Worm (Caenorhabditis elegans) whole organism, young adult: ENCODE results near the gene mrps-35.

Source experiments
- B0019.2 ChIP-seq: fragments of 200-800 bp; sonication (Bioruptor generic); conservative IDR thresholded peaks from 2 replicates; pipeline ENCODE4 v1.3.6; 2022; ENCODE audit warnings: missing genetic modification reagents, missing genetic modification characterization, missing compliant biosample characterization
- B0261.1 ChIP-seq: sonication (generic microtip); optimal IDR thresholded peaks from 2 replicates; lab custom pipeline; 2016; ENCODE audit warnings: mild to moderate bottlenecking, missing genetic modification characterization, moderate library complexity, missing compliant biosample characterization
- B0336.3 ChIP-seq: fragments of 200-800 bp; sonication (Bioruptor generic); IDR thresholded peaks from 2 replicates; pipeline ENCODE4 v1.3.6; 2022; ENCODE audit warnings: missing genetic modification characterization, missing compliant biosample characterization
- F22D6.2 ChIP-seq: sonication (generic microtip); optimal IDR thresholded peaks from 2 replicates; lab custom pipeline; 2016; ENCODE audit warnings: mild to moderate bottlenecking, missing genetic modification characterization, missing compliant biosample characterization
- F23B12.7 ChIP-seq: sonication (generic microtip); optimal IDR thresholded peaks from 2 replicates; lab custom pipeline; 2017; ENCODE audit warnings: missing genetic modification characterization, mild to moderate bottlenecking, missing compliant biosample characterization, antibody characterized with exemption, moderate library complexity; ENCODE audit not compliant: insufficient read depth
- K12H6.12 ChIP-seq: fragments of 200-800 bp; sonication (Bioruptor generic); optimal IDR thresholded peaks from 2 replicates; lab custom pipeline; 2018; ENCODE audit warnings: mild to moderate bottlenecking, missing genetic modification characterization, missing compliant biosample characterization
- T07F8.4 ChIP-seq: sonication (generic microtip); optimal IDR thresholded peaks from 2 replicates; lab custom pipeline; 2016; ENCODE audit warnings: mild to moderate bottlenecking, missing genetic modification characterization, moderate library complexity, missing compliant biosample characterization
- Y67H2A.10 ChIP-seq: fragments of 200-800 bp; sonication (Bioruptor generic); conservative IDR thresholded peaks from 2 replicates; pipeline ENCODE4 v1.3.6; 2022; ENCODE audit warnings: missing genetic modification reagents, missing genetic modification characterization, missing compliant biosample characterization
- akir-1 ChIP-seq: fragments of 200-800 bp; sonication (Bioruptor generic); optimal IDR thresholded peaks from 2 replicates; lab custom pipeline; 2018; ENCODE audit warnings: mild to moderate bottlenecking, missing genetic modification characterization, moderate library complexity, missing compliant biosample characterization
- attf-3 ChIP-seq: fragments of 200-800 bp; sonication (Bioruptor generic); conservative IDR thresholded peaks from 2 replicates; pipeline ENCODE4 v1.3.6; 2022; ENCODE audit warnings: missing genetic modification reagents, missing genetic modification characterization, missing compliant biosample characterization
- attf-6 ChIP-seq: fragments of 200-800 bp; sonication (Bioruptor generic); IDR thresholded peaks from 2 replicates; pipeline ENCODE4 v1.3.6; 2022; ENCODE audit warnings: missing genetic modification reagents, missing genetic modification characterization, missing compliant biosample characterization
- bed-1 ChIP-seq: fragments of 200-800 bp; sonication (Bioruptor generic); IDR thresholded peaks from 2 replicates; pipeline ENCODE4 v1.3.6; 2022; ENCODE audit warnings: missing genetic modification reagents, missing genetic modification characterization, missing compliant biosample characterization
- cebp-1 ChIP-seq, 2 experiments: fragments of 200-800 bp in 1 of 2; sonication (Bioruptor generic) in 1 of 2; sonication (generic microtip) in 1 of 2; IDR thresholded peaks in 1 of 2; optimal IDR thresholded peaks in 1 of 2; 2 replicates each; pipeline versions ENCODE4 v1.3.6 to Lab custom; 2017 to 2022; ENCODE audit warnings: missing compliant biosample characterization in 2 of 2, missing genetic modification characterization in 2 of 2, mild to moderate bottlenecking in 1 of 2, missing genetic modification reagents in 1 of 2, moderate library complexity in 1 of 2
- ceh-58 ChIP-seq: fragments of 200-800 bp; sonication (Bioruptor generic); IDR thresholded peaks from 2 replicates; pipeline ENCODE4 v1.3.6; 2022; ENCODE audit warnings: missing genetic modification characterization, missing compliant biosample characterization
- dox-1 ChIP-seq: fragments of 200-800 bp; sonication (Bioruptor generic); IDR thresholded peaks from 2 replicates; pipeline ENCODE4 v1.3.6; 2022; ENCODE audit warnings: missing genetic modification reagents, missing genetic modification characterization, missing compliant biosample characterization
- dpff-1 ChIP-seq: sonication (generic microtip); optimal IDR thresholded peaks from 2 replicates; lab custom pipeline; 2017; ENCODE audit warnings: mild to moderate bottlenecking, missing genetic modification characterization, missing compliant biosample characterization
- efl-1 ChIP-seq: fragments of 150-350 bp; optimal IDR thresholded peaks from 2 replicates; lab custom pipeline; 2014; ENCODE audit warnings: missing biosample characterization, missing genetic modification reagents, missing genetic modification characterization
- egl-18 ChIP-seq: fragments of 200-800 bp; sonication (Bioruptor generic); IDR thresholded peaks from 2 replicates; pipeline ENCODE4 v1.3.6; 2022; ENCODE audit warnings: missing genetic modification reagents, missing genetic modification characterization, missing compliant biosample characterization
- ets-4 ChIP-seq: fragments of 200-800 bp; sonication (Bioruptor generic); optimal IDR thresholded peaks from 2 replicates; lab custom pipeline; 2018; ENCODE audit warnings: mild to moderate bottlenecking, missing genetic modification characterization, missing compliant biosample characterization
- fkh-3 ChIP-seq: sonication (generic microtip); optimal IDR thresholded peaks from 2 replicates; lab custom pipeline; 2016; ENCODE audit warnings: mild to moderate bottlenecking, missing genetic modification characterization, missing compliant biosample characterization
- him-1 ChIP-seq: sonication (generic microtip); optimal IDR thresholded peaks from 2 replicates; lab custom pipeline; 2016; ENCODE audit warnings: missing genotype, missing genetic modification reagents, missing genetic modification characterization, missing compliant biosample characterization
- hlh-12 ChIP-seq: sonication (generic microtip); optimal IDR thresholded peaks from 2 replicates; lab custom pipeline; 2016; ENCODE audit warnings: missing genetic modification characterization, missing compliant biosample characterization
- hrde-1 ChIP-seq: sonication (generic microtip); optimal IDR thresholded peaks from 2 replicates; lab custom pipeline; 2016; ENCODE audit warnings: missing genetic modification characterization, mild to moderate bottlenecking, missing compliant biosample characterization, moderate library complexity, missing genotype, missing genetic modification reagents, borderline replicate concordance
- lag-1 ChIP-seq: fragments of 200-800 bp; sonication (Bioruptor generic); IDR thresholded peaks from 2 replicates; pipeline ENCODE4 v1.3.6; 2022; ENCODE audit warnings: missing genetic modification reagents, missing genetic modification characterization, missing compliant biosample characterization
- let-607 ChIP-seq, 2 experiments: fragments of 200-800 bp in 1 of 2; sonication (Bioruptor generic) in 1 of 2; sonication (generic microtip) in 1 of 2; optimal IDR thresholded peaks; 2 replicates each; lab custom pipeline; 2016 to 2018; ENCODE audit warnings: mild to moderate bottlenecking in 2 of 2, missing compliant biosample characterization in 2 of 2, missing genetic modification characterization in 2 of 2, moderate library complexity in 2 of 2, missing genotype in 1 of 2
- lin-26 ChIP-seq: fragments of 200-800 bp; sonication (Bioruptor generic); IDR thresholded peaks from 2 replicates; pipeline ENCODE4 v1.3.6; 2022; ENCODE audit warnings: missing genetic modification reagents, missing genetic modification characterization, missing compliant biosample characterization
- lsl-1 ChIP-seq: fragments of 200-800 bp; sonication (Bioruptor generic); optimal IDR thresholded peaks from 2 replicates; lab custom pipeline; 2018; ENCODE audit warnings: mild to moderate bottlenecking, missing genetic modification characterization, moderate library complexity, missing compliant biosample characterization
- lsy-27 ChIP-seq: sonication (generic microtip); optimal IDR thresholded peaks from 2 replicates; lab custom pipeline; 2017; ENCODE audit warnings: missing genetic modification characterization, mild to moderate bottlenecking, missing compliant biosample characterization, antibody characterized with exemption, missing genotype, borderline replicate concordance; ENCODE audit not compliant: insufficient read depth
- madf-10 ChIP-seq: sonication (generic microtip); optimal IDR thresholded peaks from 2 replicates; lab custom pipeline; 2016; ENCODE audit warnings: mild to moderate bottlenecking, missing genetic modification characterization, missing compliant biosample characterization
- madf-3 ChIP-seq: fragments of 200-800 bp; sonication (Bioruptor generic); IDR thresholded peaks from 2 replicates; pipeline ENCODE4 v1.3.6; 2022; ENCODE audit warnings: missing genetic modification reagents, missing genetic modification characterization, missing compliant biosample characterization
- mcd-1 ChIP-seq: fragments of 200-800 bp; sonication (Bioruptor generic); IDR thresholded peaks from 2 replicates; pipeline ENCODE4 v1.3.6; 2022; ENCODE audit warnings: missing genetic modification reagents, missing genetic modification characterization, missing compliant biosample characterization
- nhr-120 ChIP-seq: fragments of 200-800 bp; sonication (Bioruptor generic); IDR thresholded peaks from 2 replicates; pipeline ENCODE4 v1.3.6; 2022; ENCODE audit warnings: missing genetic modification characterization, missing compliant biosample characterization
- nhr-80 ChIP-seq: sonication (generic microtip); optimal IDR thresholded peaks from 2 replicates; lab custom pipeline; 2016; ENCODE audit warnings: missing genetic modification characterization, missing compliant biosample characterization
- pbrm-1 ChIP-seq: fragments of 200-800 bp; sonication (Bioruptor generic); IDR thresholded peaks from 2 replicates; pipeline ENCODE4 v1.3.6; 2022; ENCODE audit warnings: missing genetic modification reagents, missing genetic modification characterization, missing compliant biosample characterization
- repo-1 ChIP-seq: sonication (generic microtip); optimal IDR thresholded peaks from 2 replicates; lab custom pipeline; 2017; ENCODE audit warnings: mild to moderate bottlenecking, missing genetic modification characterization, missing compliant biosample characterization
- sea-2 ChIP-seq: fragments of 200-800 bp; sonication (Bioruptor generic); IDR thresholded peaks from 2 replicates; pipeline ENCODE4 v1.3.6; 2022; ENCODE audit warnings: missing genetic modification characterization, missing compliant biosample characterization
- snpc-1.1 ChIP-seq: sonication (generic microtip); optimal IDR thresholded peaks from 2 replicates; lab custom pipeline; 2017; ENCODE audit warnings: missing genetic modification characterization, mild to moderate bottlenecking, missing compliant biosample characterization, antibody characterized with exemption, moderate library complexity, missing genotype, missing genetic modification reagents; ENCODE audit not compliant: insufficient read depth
- snpc-3.4 ChIP-seq: sonication (generic microtip); optimal IDR thresholded peaks from 2 replicates; lab custom pipeline; 2017; ENCODE audit warnings: missing genetic modification characterization, mild to moderate bottlenecking, missing compliant biosample characterization, antibody characterized with exemption, moderate library complexity, missing genotype, missing genetic modification reagents
- somi-1 ChIP-seq: fragments of 200-800 bp; sonication (Bioruptor generic); optimal IDR thresholded peaks from 2 replicates; lab custom pipeline; 2018; ENCODE audit warnings: mild to moderate bottlenecking, missing genetic modification characterization, missing compliant biosample characterization
- tbx-9 ChIP-seq: sonication (generic microtip); optimal IDR thresholded peaks from 2 replicates; lab custom pipeline; 2016; ENCODE audit warnings: borderline replicate concordance, missing genetic modification characterization, inconsistent platforms, missing compliant biosample characterization
- tlf-1 ChIP-seq: fragments of 200-800 bp; sonication (Bioruptor generic); optimal IDR thresholded peaks from 2 replicates; lab custom pipeline; 2018; ENCODE audit warnings: mild to moderate bottlenecking, missing genetic modification characterization, missing compliant biosample characterization
- unc-62 ChIP-seq: fragments of 150-350 bp; optimal IDR thresholded peaks from 2 replicates; lab custom pipeline; 2014; ENCODE audit warnings: missing biosample characterization, missing genetic modification reagents, missing genetic modification characterization
- xnd-1 ChIP-seq: sonication (generic microtip); optimal IDR thresholded peaks from 2 replicates; lab custom pipeline; 2016; ENCODE audit warnings: missing genotype, missing genetic modification reagents, missing genetic modification characterization, missing compliant biosample characterization
- zfh-2 ChIP-seq: fragments of 200-800 bp; sonication (Bioruptor generic); conservative IDR thresholded peaks from 2 replicates; pipeline ENCODE4 v1.3.6; 2022; ENCODE audit warnings: missing genetic modification reagents, missing genetic modification characterization, missing compliant biosample characterization
- ztf-3 ChIP-seq: fragments of 200-800 bp; sonication (Bioruptor generic); optimal IDR thresholded peaks from 2 replicates; lab custom pipeline; 2018; ENCODE audit warnings: mild to moderate bottlenecking, missing genetic modification characterization, missing compliant biosample characterization
- ztf-6 ChIP-seq: fragments of 200-800 bp; sonication (Bioruptor generic); IDR thresholded peaks from 2 replicates; pipeline ENCODE4 v1.3.6; 2022; ENCODE audit warnings: missing genetic modification reagents, missing genetic modification characterization, missing compliant biosample characterization

Gene mrps-35

DNA sequence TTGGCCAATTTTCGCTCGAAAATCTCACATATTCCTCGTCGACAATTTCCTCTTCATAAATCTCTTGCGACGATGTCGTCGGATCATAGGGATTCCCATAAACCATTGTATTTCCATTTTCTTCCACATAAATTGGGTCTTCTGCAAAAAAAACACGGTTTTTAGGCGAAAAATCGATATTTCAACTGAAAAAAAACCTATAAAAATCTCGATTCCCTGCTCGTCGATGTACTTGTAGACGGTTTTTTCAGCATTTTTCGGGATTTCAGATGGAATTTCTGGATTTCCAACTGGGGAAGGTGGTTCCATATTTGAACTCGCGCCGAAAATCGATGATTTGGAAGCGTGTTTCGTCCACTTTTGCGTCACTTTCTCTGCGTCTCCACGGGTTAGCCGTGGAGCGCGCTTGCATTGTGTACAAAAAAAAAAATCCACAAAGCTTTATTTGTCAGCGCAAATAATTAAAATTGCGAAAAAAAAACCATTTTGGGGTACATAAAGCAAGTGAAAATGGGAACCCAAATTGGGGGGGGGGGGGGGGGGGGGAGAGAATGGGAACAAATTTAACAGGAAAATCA, 13.5 kb upstream of the mrps-35 start, which contains the start of gene Y39B6A.43 (continued):
- TF ChIP-seq ztf-6 (GFP tag; lab: Robert Waterston, UW) (peak; percentile 80; the same call in 1 of the 2 replicates), egl-18 (GFP tag; lab: Robert Waterston, UW) (peak; percentile 93), dox-1 (GFP tag; lab: Robert Waterston, UW) (peak; percentile 99), bed-1 (0 out of 2 replicates have a peak, but pooled peaks have one; percentile 78), ceh-58 (GFP tag; lab: Robert Waterston, UW) (0 out of 2 replicates have a peak, but pooled peaks have one; percentile 37), lin-26 (GFP tag; lab: Robert Waterston, UW) (peak; percentile 85), somi-1 (GFP tag; lab: Kevin White, UChicago) (peak; percentile 87), pbrm-1 (GFP tag; lab: Robert Waterston, UW) (peak; percentile 99), sea-2 (peak; percentile 82; the same call in 1 of the 2 replicates), unc-62 (GFP tag; lab: Kevin White, UChicago) (peak; percentile 62), ets-4 (GFP tag; lab: Kevin White, UChicago) (peak; percentile 53), T07F8.4 (tag; lab: Kevin White, UChicago) (no peak), nhr-120 (GFP tag; lab: Robert Waterston, UW) (peak; percentile 91; the same call in 1 of the 2 replicates), repo-1 (peak; percentile 94), akir-1 (GFP tag; lab: Kevin White, UChicago) (no peak), B0019.2 (GFP tag; lab: Robert Waterston, UW) (peak; percentile 91), zfh-2 (GFP tag; lab: Robert Waterston, UW) (peak; percentile 88), lsl-1 (GFP tag; lab: Kevin White, UChicago) (peak; percentile 90), F23B12.7 (peak; percentile 91), cebp-1 (GFP tag; IDR thresholded peaks at IDR 0.05; lab: Robert Waterston, UW) (peak; percentile 83), cebp-1 (tag; optimal IDR thresholded peaks at IDR 0.05; lab: Kevin White, UChicago) (peak; percentile 94), K12H6.12 (tag; lab: Kevin White, UChicago) (peak; percentile 100), B0336.3 (GFP tag; lab: Robert Waterston, UW) (peak; percentile 97), him-1 (tag; lab: Kevin White, UChicago) (peak; percentile 71), Y67H2A.10 (GFP tag; lab: Robert Waterston, UW) (peak; percentile 88), mcd-1 (peak; percentile 100), attf-6 (peak; percentile 93), nhr-80 (tag; lab: Kevin White, UChicago) (peak; percentile 67), tlf-1 (GFP tag; lab: Kevin White, UChicago) (peak; percentile 98), snpc-3.4 (tag; lab: Kevin White, UChicago) (peak; percentile 94), tbx-9 (tag; lab: Kevin White, UChicago) (no peak), lsy-27 (peak; percentile 22), F22D6.2 (tag; lab: Kevin White, UChicago) (peak; percentile 81), lag-1 (GFP tag; lab: Robert Waterston, UW) (0 out of 2 replicates have a peak, but pooled peaks have one; percentile 50), let-607 (tag; optimal IDR thresholded peaks at IDR 0.05; lab: Kevin White, UChicago) (peak; percentile 82 to 87), madf-10 (tag; lab: Kevin White, UChicago) (peak; percentile 88), fkh-3 (tag; lab: Kevin White, UChicago) (no peak), ztf-3 (GFP tag; lab: Kevin White, UChicago) (peak; percentile 87), xnd-1 (tag; lab: Kevin White, UChicago) (peak; percentile 79), madf-3 (GFP tag; lab: Robert Waterston, UW) (peak; percentile 97), snpc-1.1 (peak; percentile 64), hrde-1 (peak; percentile 84), attf-3 (GFP tag; lab: Robert Waterston, UW) (peak; percentile 87), hlh-12 (tag; lab: Kevin White, UChicago) (no peak), B0261.1 (tag; lab: Kevin White, UChicago) (peak; percentile 49), dpff-1 (tag; lab: Kevin White, UChicago) (peak; percentile 49), efl-1 (GFP tag; lab: Kevin White, UChicago) (peak; percentile 94)
